Worm (Caenorhabditis elegans): ENCODE results near the gene hmg-12.

The hmg-12 gene

DNA sequence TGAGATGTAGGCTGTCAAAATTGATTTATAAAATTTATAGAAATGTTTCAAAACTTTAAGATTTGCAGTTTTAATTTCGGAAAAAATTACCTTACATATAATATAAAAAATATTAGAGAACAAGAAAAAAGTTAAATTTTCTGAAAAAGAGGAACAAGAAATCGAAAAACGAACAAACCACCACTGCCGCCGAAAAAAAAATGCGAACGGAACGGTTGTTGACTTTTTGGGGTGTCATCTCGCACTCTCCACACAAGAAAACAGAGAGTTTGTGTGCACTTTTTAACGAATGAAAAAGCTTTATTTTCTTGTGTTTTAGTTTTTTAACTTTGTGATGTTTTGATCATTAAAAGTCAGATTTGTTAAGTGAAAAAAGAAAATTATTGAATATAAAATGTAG lies 8.9 kb downstream of the hmg-12 start:
- TF ChIP-seq pha-4 (tag; optimal IDR thresholded peaks at IDR 0.05) (peak; percentile 59), skn-1 (tag; optimal IDR thresholded peaks at IDR 0.05) (no peak)

DNA sequence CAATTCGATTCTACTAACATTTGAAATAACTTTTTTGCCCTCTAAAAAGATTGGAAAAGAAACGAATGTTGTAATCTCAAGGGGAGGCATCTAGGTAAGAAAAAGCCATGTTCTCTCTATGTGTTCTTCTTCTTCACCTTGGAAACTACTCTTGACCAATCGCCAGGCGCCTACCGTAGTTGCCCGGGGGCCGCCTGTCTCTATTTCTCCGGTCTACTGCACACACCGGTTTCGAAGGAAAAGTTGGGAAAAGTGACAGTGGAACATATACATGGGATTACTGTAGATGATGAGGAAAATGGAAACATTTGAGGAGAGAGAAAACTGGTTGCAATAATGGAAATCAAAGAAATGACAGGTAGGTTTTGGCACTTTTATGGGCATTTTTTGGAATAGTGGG lies 10.2 kb downstream of the hmg-12 start:
- no peak for TF ChIP-seq sea-2 (GFP tag; optimal IDR thresholded peaks at IDR 0.05)
- peak; percentile 25 for TF ChIP-seq lsy-12 (tag; optimal IDR thresholded peaks at IDR 0.05)
- TF ChIP-seq nfya-1 (tag; optimal IDR thresholded peaks at IDR 0.05; ENCODE audit: insufficient read depth) = peak; percentile 78

DNA sequence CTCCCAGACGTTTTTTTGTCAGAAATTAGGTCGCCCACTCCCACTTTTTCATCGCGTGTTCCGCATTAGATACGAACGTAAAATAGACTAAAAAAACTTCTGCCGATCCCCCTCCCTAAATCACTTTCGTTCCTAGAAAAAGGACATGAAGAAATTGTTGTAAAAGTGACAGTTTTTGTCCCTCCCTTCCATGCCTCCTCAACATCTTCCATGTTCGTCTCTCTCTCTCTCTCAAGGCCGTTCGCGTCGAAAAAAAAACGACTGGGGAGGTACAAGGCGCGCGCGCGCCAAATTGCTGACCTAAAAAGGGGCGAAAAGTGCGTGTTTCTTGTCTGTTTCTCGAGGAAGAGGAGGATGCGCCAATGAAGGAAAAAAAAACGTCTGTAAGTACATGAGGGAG lies 12.4 kb downstream of the hmg-12 start:
- no peak for TF ChIP-seq lin-15B (tag; optimal IDR thresholded peaks at IDR 0.05)
- no peak for TF ChIP-seq aly-2 (tag; optimal IDR thresholded peaks at IDR 0.05)
- no peak for TF ChIP-seq nfya-1 (tag; optimal IDR thresholded peaks at IDR 0.05; ENCODE audit: insufficient read depth)
- no peak for TF ChIP-seq mml-1 (tag; optimal IDR thresholded peaks at IDR 0.05)
- TF ChIP-seq ceh-28 (tag; optimal IDR thresholded peaks at IDR 0.05) = no peak
- no peak for TF ChIP-seq nhr-237 (tag; optimal IDR thresholded peaks at IDR 0.05)
- TF ChIP-seq eor-1 (tag; optimal IDR thresholded peaks at IDR 0.05) = no peak
- TF ChIP-seq pha-4 (tag; optimal IDR thresholded peaks at IDR 0.05) = no peak
- no peak for TF ChIP-seq lin-39 (tag; optimal IDR thresholded peaks at IDR 0.05)
- TF ChIP-seq egl-5 (tag; optimal IDR thresholded peaks at IDR 0.05) = no peak
- no peak for TF ChIP-seq ceh-82 (tag; optimal IDR thresholded peaks at IDR 0.05)
- no peak for TF ChIP-seq nhr-43 (tag; optimal IDR thresholded peaks at IDR 0.05; ENCODE audit: poor library complexity, severe bottlenecking)
- TF ChIP-seq nhr-11 (tag; optimal IDR thresholded peaks at IDR 0.05) = no peak
- no peak for TF ChIP-seq jun-1 (tag; optimal IDR thresholded peaks at IDR 0.05)
- TF ChIP-seq egl-27 (tag; optimal IDR thresholded peaks at IDR 0.05) = peak; percentile 15
- TF ChIP-seq lsy-12 (tag; optimal IDR thresholded peaks at IDR 0.05) = peak; percentile 50
- no peak for TF ChIP-seq mdl-1 (tag; optimal IDR thresholded peaks at IDR 0.05)
- no peak for TF ChIP-seq ZK546.5 (tag; optimal IDR thresholded peaks at IDR 0.05)
- TF ChIP-seq nhr-28 (tag; optimal IDR thresholded peaks at IDR 0.05) = no peak
- peak; percentile 90 for TF ChIP-seq nhr-25 (tag; optimal IDR thresholded peaks at IDR 0.05)
- TF ChIP-seq unc-62 (GFP tag; optimal IDR thresholded peaks at IDR 0.05) = no peak
- TF ChIP-seq nhr-23 (tag; optimal IDR thresholded peaks at IDR 0.05) = peak; percentile 41
- no peak for TF ChIP-seq ceh-16 (tag; optimal IDR thresholded peaks at IDR 0.05)
- TF ChIP-seq nhr-67 (tag; optimal IDR thresholded peaks at IDR 0.05) = no peak
- no peak for TF ChIP-seq elt-3 (tag; optimal IDR thresholded peaks at IDR 0.05)
- TF ChIP-seq unc-39 (tag; optimal IDR thresholded peaks at IDR 0.05) = no peak
- TF ChIP-seq zag-1 (tag; optimal IDR thresholded peaks at IDR 0.05) = no peak
- TF ChIP-seq elt-2 (tag; optimal IDR thresholded peaks at IDR 0.05) = no peak
- no peak for TF ChIP-seq skn-1 (tag; optimal IDR thresholded peaks at IDR 0.05)
- no peak for TF ChIP-seq nhr-77 (tag; optimal IDR thresholded peaks at IDR 0.05)
- TF ChIP-seq fos-1 (tag; optimal IDR thresholded peaks at IDR 0.05) = no peak
- no peak for TF ChIP-seq ama-1 (optimal IDR thresholded peaks at IDR 0.05)

DNA sequence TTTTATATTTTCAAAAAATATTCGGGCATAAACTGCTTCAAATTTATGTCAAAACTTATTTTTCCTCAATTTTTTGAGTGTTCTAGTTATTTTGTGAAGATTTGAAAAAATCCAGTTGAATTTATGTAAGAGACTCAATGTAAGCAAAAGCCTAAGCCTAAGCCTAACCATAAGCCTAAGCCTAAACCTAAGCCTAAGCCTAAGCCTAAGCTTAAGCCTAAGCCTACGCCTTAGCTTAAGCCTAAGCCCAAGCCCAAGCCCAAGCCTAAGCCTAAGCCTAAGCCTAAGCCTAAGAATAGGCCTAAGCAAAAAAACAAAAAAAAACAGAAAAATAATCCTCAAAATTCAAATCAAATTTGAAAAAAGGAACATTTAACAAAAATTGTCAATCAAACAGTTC lies 13.8 kb downstream of the hmg-12 start:
- no peak for TF ChIP-seq ceh-16 (tag; optimal IDR thresholded peaks at IDR 0.05)
- TF ChIP-seq elt-2 (tag; optimal IDR thresholded peaks at IDR 0.05) = no peak
- no peak for TF ChIP-seq nhr-12 (tag; optimal IDR thresholded peaks at IDR 0.05)
- TF ChIP-seq tbx-2 (tag; optimal IDR thresholded peaks at IDR 0.05) = no peak
- TF ChIP-seq lsy-12 (tag; optimal IDR thresholded peaks at IDR 0.05) = no peak
- TF ChIP-seq hmg-11 (tag; optimal IDR thresholded peaks at IDR 0.05) = no peak
- no peak for TF ChIP-seq zag-1 (tag; optimal IDR thresholded peaks at IDR 0.05)
- TF ChIP-seq lin-15B (tag; optimal IDR thresholded peaks at IDR 0.05) = no peak
- TF ChIP-seq nhr-25 (tag; optimal IDR thresholded peaks at IDR 0.05) = no peak
- no peak for TF ChIP-seq ama-1 (optimal IDR thresholded peaks at IDR 0.05)
- TF ChIP-seq nhr-28 (tag; optimal IDR thresholded peaks at IDR 0.05) = no peak
- TF ChIP-seq eor-1 (tag; optimal IDR thresholded peaks at IDR 0.05) = no peak
- TF ChIP-seq elt-3 (tag; optimal IDR thresholded peaks at IDR 0.05) = no peak
- no peak for TF ChIP-seq nhr-43 (tag; optimal IDR thresholded peaks at IDR 0.05; ENCODE audit: poor library complexity, severe bottlenecking)
- no peak for TF ChIP-seq lin-39 (tag; optimal IDR thresholded peaks at IDR 0.05)

DNA sequence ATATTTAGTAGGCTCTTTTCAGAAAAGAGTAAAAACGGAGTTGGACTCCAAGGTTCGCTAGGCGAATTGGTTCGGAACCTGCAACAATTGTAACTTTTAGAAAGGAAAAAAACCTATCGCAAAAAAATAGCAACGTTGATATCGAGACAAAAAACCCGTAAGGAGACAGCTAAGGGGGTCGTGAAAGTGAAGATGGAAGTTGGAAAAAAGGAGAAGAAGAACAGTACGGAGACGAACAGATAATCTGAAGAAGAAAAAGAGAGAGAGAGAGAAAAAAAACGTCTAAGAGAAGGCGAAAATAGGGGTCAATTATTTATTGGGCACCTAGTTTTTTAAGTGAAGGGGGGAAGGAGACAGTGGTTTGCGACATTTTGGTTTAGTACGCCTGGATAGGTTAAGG lies 19.0 kb downstream of the hmg-12 start, which contains the start of gene lin-29:
Gene lin-29, minus strand, starts transcription at position 78 of the 400 bp plus-strand sequence.
- no peak for TF ChIP-seq R02D3.7 (tag; optimal IDR thresholded peaks at IDR 0.05)
- no peak for TF ChIP-seq ceh-82 (tag; optimal IDR thresholded peaks at IDR 0.05)
- no peak for TF ChIP-seq elt-2 (tag; optimal IDR thresholded peaks at IDR 0.05)
- no peak for TF ChIP-seq pqm-1 (tag; optimal IDR thresholded peaks at IDR 0.05)
- no peak for TF ChIP-seq ZK546.5 (tag; optimal IDR thresholded peaks at IDR 0.05)
- TF ChIP-seq daf-12 (tag; optimal IDR thresholded peaks at IDR 0.05) = no peak
- no peak for TF ChIP-seq egl-27 (tag; optimal IDR thresholded peaks at IDR 0.05)
- TF ChIP-seq ceh-28 (tag; optimal IDR thresholded peaks at IDR 0.05) = no peak
- TF ChIP-seq nhr-28 (tag; optimal IDR thresholded peaks at IDR 0.05) = no peak
- TF ChIP-seq elt-3 (tag; optimal IDR thresholded peaks at IDR 0.05) = no peak
- TF ChIP-seq nhr-67 (tag; optimal IDR thresholded peaks at IDR 0.05) = no peak
- no peak for TF ChIP-seq ceh-16 (tag; optimal IDR thresholded peaks at IDR 0.05)
- no peak for TF ChIP-seq elt-1 (tag; optimal IDR thresholded peaks at IDR 0.05)
